Fruit fly (Drosophila melanogaster): Measurements from ENCODE around the gene Smr.

Gene Smr

dm6 chrX:12653574-12653973 lies 88.8 kb downstream of the Smr start, which contains the start of gene CkIalpha (continued):
- TF ChIP-seq CG6654 (GFP tag; optimal IDR thresholded peaks at IDR 0.05) (no peak), so (GFP tag; IDR thresholded peaks at IDR 0.05) (0 out of 3 replicates have a peak, but pooled peaks have one; percentile 36), nau (GFP tag; optimal IDR thresholded peaks at IDR 0.05) (no peak), da (GFP tag; optimal IDR thresholded peaks at IDR 0.05) (no peak), CG8388 (GFP tag; optimal IDR thresholded peaks at IDR 0.05) (no peak), Six4 (GFP tag; optimal IDR thresholded peaks at IDR 0.05) (peak; percentile 36), ab (GFP tag; optimal IDR thresholded peaks at IDR 0.05) (no peak), chif (GFP tag; optimal IDR thresholded peaks at IDR 0.05) (peak in 1 of 2 experiments; percentile 14), Dad (GFP tag; optimal IDR thresholded peaks at IDR 0.05) (peak; percentile 11), nerfin-1 (tag; optimal IDR thresholded peaks at IDR 0.05) (peak; percentile 27), CG10543 (GFP tag; optimal IDR thresholded peaks at IDR 0.05) (peak; percentile 35), Lim3 (GFP tag; IDR thresholded peaks at IDR 0.05) (no peak), Mes4 (GFP tag; optimal IDR thresholded peaks at IDR 0.05) (no peak), NfI (GFP tag; optimal IDR thresholded peaks at IDR 0.05) (peak; percentile 52), grn (GFP tag; optimal IDR thresholded peaks at IDR 0.05) (no peak)

dm6 chrX:12651613-12652012 lies 90.8 kb downstream of the Smr start:
- TF ChIP-seq Med (GFP tag) (peak; percentile 73), crol (GFP tag; IDR thresholded peaks at IDR 0.05) (0 out of 2 replicates have a peak, but pooled peaks have one; percentile 22), Hr39 (optimal IDR thresholded peaks at IDR 0.05) (peak; percentile 42), CG18619 (GFP tag; optimal IDR thresholded peaks at IDR 0.05) (no peak)

dm6 chrX:12645361-12645760 lies 97.1 kb downstream of the Smr start:
- TF ChIP-seq chm (GFP tag; IDR thresholded peaks at IDR 0.05): no peak
- TF ChIP-seq CG8290 (GFP tag; optimal IDR thresholded peaks at IDR 0.05): peak; percentile 4
- no peak for TF ChIP-seq CG8290 (tag; optimal IDR thresholded peaks at IDR 0.05)
- TF ChIP-seq Sry-δ (GFP tag; optimal IDR thresholded peaks at IDR 0.05): peak; percentile 37
- TF ChIP-seq Pdp1 (GFP tag; optimal IDR thresholded peaks at IDR 0.05): no peak
- peak; percentile 33 for TF ChIP-seq CG7271 (tag; optimal IDR thresholded peaks at IDR 0.05)
- no peak for TF ChIP-seq h (optimal IDR thresholded peaks at IDR 0.05)
- no peak for TF ChIP-seq Jarid2 (GFP tag; optimal IDR thresholded peaks at IDR 0.05)
- no peak for TF ChIP-seq CG9727 (GFP tag; optimal IDR thresholded peaks at IDR 0.05)
- no peak for TF ChIP-seq odd (GFP tag; optimal IDR thresholded peaks at IDR 0.05)
- peak; percentile 14 for TF ChIP-seq CG2116 (GFP tag; optimal IDR thresholded peaks at IDR 0.05)
- no peak for TF ChIP-seq CG7987 (GFP tag; optimal IDR thresholded peaks at IDR 0.05)
- TF ChIP-seq B-H1 (GFP tag; IDR thresholded peaks at IDR 0.05): no peak
- peak; percentile 2 for TF ChIP-seq CG10267 (tag; optimal IDR thresholded peaks at IDR 0.05)
- no peak for TF ChIP-seq slou (GFP tag; optimal IDR thresholded peaks at IDR 0.05)
- TF ChIP-seq peb (GFP tag; IDR thresholded peaks at IDR 0.05): no peak
- peak; percentile 17 for TF ChIP-seq phol (tag; optimal IDR thresholded peaks at IDR 0.05)
- no peak for TF ChIP-seq NK7.1 (GFP tag; optimal IDR thresholded peaks at IDR 0.05)
- no peak for TF ChIP-seq MESR4 (GFP tag; optimal IDR thresholded peaks at IDR 0.05)
- TF ChIP-seq dpn (GFP tag; optimal IDR thresholded peaks at IDR 0.05): no peak
- TF ChIP-seq BEAF-32 (GFP tag; optimal IDR thresholded peaks at IDR 0.05): no peak
- TF ChIP-seq Mes4 (GFP tag; optimal IDR thresholded peaks at IDR 0.05): no peak
- TF ChIP-seq stwl (tag; optimal IDR thresholded peaks at IDR 0.05): peak; percentile 93
- no peak for TF ChIP-seq CG30020 (tag; optimal IDR thresholded peaks at IDR 0.05)
- TF ChIP-seq Ets97D (GFP tag; optimal IDR thresholded peaks at IDR 0.05): peak; percentile 77
- no peak for TF ChIP-seq aop (GFP tag; IDR thresholded peaks at IDR 0.05)
- TF ChIP-seq Scr (GFP tag; IDR thresholded peaks at IDR 0.05; ENCODE audit: partially characterized antibody): no peak
- TF ChIP-seq Max (GFP tag; optimal IDR thresholded peaks at IDR 0.05): no peak
- TF ChIP-seq Ets65A (GFP tag): peak; percentile 65
